Fruit fly (Drosophila melanogaster) whole organism, embryonic: ENCODE results near the gene Tengl3.

Source experiments
- Abd-B ChIP-seq: fragments of 200-800 bp; sonication (Bioruptor generic); optimal IDR thresholded peaks from 2 replicates; lab custom pipeline; 2018; ENCODE audit warnings: missing biosample characterization, mild to moderate bottlenecking, missing genetic modification characterization, moderate library complexity
- Antp ChIP-seq: fragments of 200-800 bp; sonication (Bioruptor generic); optimal IDR thresholded peaks from 3 replicates; lab custom pipeline; 2016; ENCODE audit warnings: missing biosample characterization, missing genetic modification characterization
- Awh ChIP-seq: fragments of 200-800 bp; sonication (Bioruptor generic); IDR thresholded peaks from 2 replicates; pipeline ENCODE4, ENCODE4 v1.3.6; 2022; ENCODE audit warnings: missing biosample characterization, missing genetic modification characterization
- B-H1 ChIP-seq: fragments of 200-800 bp; sonication (Bioruptor generic); IDR thresholded peaks from 3 replicates; pipeline ENCODE4 v1.3.6; 2022; ENCODE audit warnings: missing biosample characterization, missing genetic modification characterization
- B-H2 ChIP-seq: fragments of 200-800 bp; sonication (Bioruptor generic); optimal IDR thresholded peaks from 2 replicates; lab custom pipeline; 2018; ENCODE audit warnings: missing biosample characterization, mild to moderate bottlenecking, missing genetic modification characterization
- C15 ChIP-seq: fragments of 200-800 bp; sonication (Bioruptor generic); IDR thresholded peaks from 3 replicates; pipeline ENCODE4 v1.3.6; 2022; ENCODE audit warnings: missing biosample characterization, missing genetic modification characterization
- CG10431 ChIP-seq: fragments of 200-800 bp; sonication (Bioruptor generic); optimal IDR thresholded peaks from 3 replicates; lab custom pipeline; 2018; ENCODE audit warnings: missing biosample characterization, mild to moderate bottlenecking, missing genetic modification characterization
- CG11247 ChIP-seq: fragments of 200-800 bp; sonication (Bioruptor generic); IDR thresholded peaks from 2 replicates; pipeline ENCODE4 v1.3.6; 2022; ENCODE audit warnings: missing biosample characterization, missing genetic modification characterization
- CG11398 ChIP-seq: fragments of 200-800 bp; sonication (Bioruptor generic); optimal IDR thresholded peaks from 2 replicates; lab custom pipeline; 2016; ENCODE audit warnings: missing biosample characterization, missing genetic modification characterization
- CG14050 ChIP-seq: fragments of 200-800 bp; sonication (Bioruptor generic); IDR thresholded peaks from 3 replicates; pipeline ENCODE4 v1.3.6; 2022; ENCODE audit warnings: missing biosample characterization, missing genetic modification characterization
- CG14441 ChIP-seq: fragments of 200-800 bp; sonication (Bioruptor generic); IDR thresholded peaks from 2 replicates; pipeline ENCODE4 v1.3.6; 2022; ENCODE audit warnings: missing biosample characterization, missing genetic modification characterization
- CG14667 ChIP-seq: fragments of 200-800 bp; sonication (Bioruptor generic); IDR thresholded peaks from 2 replicates; pipeline ENCODE4 v1.3.6; 2022; ENCODE audit warnings: missing biosample characterization, missing genetic modification characterization
- CG1602 ChIP-seq: fragments of 200-800 bp; sonication (Bioruptor generic); optimal IDR thresholded peaks from 3 replicates; lab custom pipeline; 2016; ENCODE audit warnings: missing biosample characterization, missing genetic modification characterization
- CG17359 ChIP-seq: fragments of 200-800 bp; sonication (Bioruptor generic); optimal IDR thresholded peaks from 3 replicates; lab custom pipeline; 2018; ENCODE audit warnings: missing biosample characterization, mild to moderate bottlenecking, missing genetic modification characterization, moderate library complexity
- CG17829 ChIP-seq: fragments of 200-800 bp; optimal IDR thresholded peaks from 2 replicates; lab custom pipeline; 2019; ENCODE audit warnings: missing biosample characterization, mild to moderate bottlenecking, missing genetic modification characterization, moderate library complexity
- CG2120 ChIP-seq: fragments of 200-800 bp; sonication (Bioruptor generic); optimal IDR thresholded peaks from 3 replicates; lab custom pipeline; 2016; ENCODE audit warnings: missing biosample characterization, missing genetic modification characterization
- CG30403 ChIP-seq: fragments of 200-800 bp; sonication (Bioruptor generic); optimal IDR thresholded peaks from 3 replicates; lab custom pipeline; 2016; ENCODE audit warnings: missing biosample characterization, missing genetic modification characterization
- CG32532 ChIP-seq: fragments of 200-800 bp; sonication (Bioruptor generic); IDR thresholded peaks from 2 replicates; pipeline ENCODE4 v1.3.6; 2022; ENCODE audit warnings: missing biosample characterization, missing genetic modification characterization
- CG42726 ChIP-seq: fragments of 200-800 bp; sonication (Bioruptor generic); IDR thresholded peaks from 2 replicates; pipeline ENCODE4 v1.3.6; 2022; ENCODE audit warnings: missing biosample characterization, missing genetic modification characterization; ENCODE audit not compliant: partially characterized antibody
- CG4360 ChIP-seq: fragments of 200-800 bp; sonication (Bioruptor generic); IDR thresholded peaks from 2 replicates; pipeline ENCODE4 v1.3.6; 2022; ENCODE audit warnings: missing biosample characterization, missing genetic modification characterization
- CG6254 ChIP-seq: fragments of 200-800 bp; sonication (Bioruptor generic); optimal IDR thresholded peaks from 3 replicates; lab custom pipeline; 2017; ENCODE audit warnings: mild to moderate bottlenecking, missing biosample characterization, missing genetic modification reagents, missing genetic modification characterization
- CG8388 ChIP-seq: fragments of 200-800 bp; sonication (Bioruptor generic); optimal IDR thresholded peaks from 2 replicates; lab custom pipeline; 2019; ENCODE audit warnings: missing biosample characterization, mild to moderate bottlenecking, missing genetic modification characterization, moderate library complexity
- CG9609 ChIP-seq: fragments of 200-800 bp; sonication (Bioruptor generic); optimal IDR thresholded peaks from 3 replicates; lab custom pipeline; 2016; ENCODE audit warnings: missing biosample characterization, missing genetic modification characterization
- Dip3 ChIP-seq: fragments of 200-800 bp; sonication (Bioruptor generic); optimal IDR thresholded peaks from 3 replicates; lab custom pipeline; 2016; ENCODE audit warnings: missing biosample characterization, missing genetic modification characterization
- GATAe ChIP-seq: fragments of 200-800 bp; sonication (Bioruptor generic); conservative IDR thresholded peaks from 2 replicates; pipeline ENCODE4 v1.3.6; 2022; ENCODE audit warnings: missing biosample characterization, missing genetic modification characterization
- HmgD ChIP-seq: fragments of 200-800 bp; sonication (Bioruptor generic); optimal IDR thresholded peaks from 3 replicates; lab custom pipeline; 2016; ENCODE audit warnings: missing biosample characterization, missing genetic modification characterization
- HmgZ ChIP-seq: fragments of 200-800 bp; sonication (Bioruptor generic); optimal IDR thresholded peaks from 2 replicates; lab custom pipeline; 2018; ENCODE audit warnings: missing biosample characterization, mild to moderate bottlenecking, missing genetic modification characterization
- MTF-1 ChIP-seq: fragments of 200-800 bp; sonication (Bioruptor generic); optimal IDR thresholded peaks from 2 replicates; lab custom pipeline; 2018; ENCODE audit warnings: missing biosample characterization, mild to moderate bottlenecking, missing genetic modification characterization, borderline replicate concordance
- Mad ChIP-seq: fragments of 200-800 bp; sonication (Bioruptor generic); optimal IDR thresholded peaks from 2 replicates; lab custom pipeline; 2016; ENCODE audit warnings: missing biosample characterization, missing genetic modification characterization
- Mes4 ChIP-seq: fragments of 200-800 bp; sonication (Bioruptor generic); optimal IDR thresholded peaks from 2 replicates; lab custom pipeline; 2016; ENCODE audit warnings: missing biosample characterization, missing genetic modification characterization
- Poxn ChIP-seq: fragments of 200-800 bp; sonication (Bioruptor generic); IDR thresholded peaks from 2 replicates; pipeline ENCODE4 v1.3.6; 2022; ENCODE audit warnings: missing biosample characterization, missing genetic modification characterization
- Rfx ChIP-seq: fragments of 200-800 bp; sonication (Bioruptor generic); IDR thresholded peaks from 2 replicates; pipeline ENCODE4 v1.3.6; 2022; ENCODE audit warnings: missing biosample characterization, missing genetic modification characterization
- Scr ChIP-seq: fragments of 200-800 bp; sonication (Bioruptor generic); IDR thresholded peaks from 2 replicates; pipeline ENCODE4 v1.3.6; 2022; ENCODE audit warnings: missing biosample characterization, missing genetic modification characterization; ENCODE audit not compliant: partially characterized antibody
- Sox102F ChIP-seq: fragments of 200-800 bp; sonication (Bioruptor generic); optimal IDR thresholded peaks from 2 replicates; lab custom pipeline; 2018; ENCODE audit warnings: missing biosample characterization, mild to moderate bottlenecking, missing genetic modification characterization, moderate library complexity
- Spps ChIP-seq: fragments of 200-800 bp; sonication (Bioruptor generic); optimal IDR thresholded peaks from 2 replicates; lab custom pipeline; 2018; ENCODE audit warnings: missing biosample characterization, mild to moderate bottlenecking, missing genetic modification characterization
- ab ChIP-seq: fragments of 200-800 bp; sonication (Bioruptor generic); optimal IDR thresholded peaks from 2 replicates; lab custom pipeline; 2016; ENCODE audit warnings: missing biosample characterization, missing genetic modification characterization
- bsh ChIP-seq, 2 experiments: fragments of 200-800 bp; sonication (Bioruptor generic); optimal IDR thresholded peaks; 2 replicates each; lab custom pipeline; 2017 to 2018; ENCODE audit warnings: mild to moderate bottlenecking in 2 of 2, missing biosample characterization in 2 of 2, missing genetic modification characterization in 2 of 2, moderate library complexity in 1 of 2
- cad ChIP-seq: fragments of >200 bp; optimal IDR thresholded peaks from 2 replicates; lab custom pipeline; 2017; ENCODE audit warnings: missing biosample characterization, missing genetic modification characterization
- ci ChIP-seq: fragments of 200-800 bp; sonication (Bioruptor generic); IDR thresholded peaks from 3 replicates; pipeline ENCODE4 v1.3.6; 2022; ENCODE audit warnings: missing biosample characterization, missing genetic modification characterization
- dan ChIP-seq: fragments of 200-800 bp; sonication (Bioruptor generic); IDR thresholded peaks from 2 replicates; pipeline ENCODE4 v1.3.6; 2022; ENCODE audit warnings: missing biosample characterization, missing genetic modification characterization
- dmrt99B ChIP-seq: fragments of 200-800 bp; sonication (Bioruptor generic); optimal IDR thresholded peaks from 2 replicates; lab custom pipeline; 2018; ENCODE audit warnings: missing biosample characterization, mild to moderate bottlenecking, missing genetic modification characterization, moderate library complexity
- fd64A ChIP-seq: fragments of 200-800 bp; sonication (Bioruptor generic); optimal IDR thresholded peaks from 3 replicates; lab custom pipeline; 2018; ENCODE audit warnings: missing biosample characterization, mild to moderate bottlenecking, missing genetic modification characterization
- mirr ChIP-seq: fragments of 200-800 bp; sonication (Bioruptor generic); optimal IDR thresholded peaks from 3 replicates; lab custom pipeline; 2018; ENCODE audit warnings: missing biosample characterization, mild to moderate bottlenecking, missing genetic modification characterization
- onecut ChIP-seq: fragments of 200-800 bp; sonication (Bioruptor generic); IDR thresholded peaks from 2 replicates; pipeline ENCODE4 v1.3.6; 2022; ENCODE audit warnings: missing biosample characterization, missing genetic modification characterization
- pfk ChIP-seq: fragments of 200-800 bp; sonication (Bioruptor generic); optimal IDR thresholded peaks from 2 replicates; lab custom pipeline; 2018; ENCODE audit warnings: missing biosample characterization, mild to moderate bottlenecking, missing genetic modification characterization, moderate library complexity
- slp2 ChIP-seq: fragments of 200-800 bp; sonication (Bioruptor generic); optimal IDR thresholded peaks from 2 replicates; lab custom pipeline; 2016; ENCODE audit warnings: missing biosample characterization, missing genetic modification characterization
- ttk ChIP-seq: fragments of 200-800 bp; sonication (Bioruptor generic); IDR thresholded peaks from 2 replicates; pipeline ENCODE4 v2.1.2; 2022; ENCODE audit warnings: missing biosample characterization, missing genetic modification characterization
- tx ChIP-seq: fragments of 200-800 bp; sonication (Bioruptor generic); optimal IDR thresholded peaks from 2 replicates; lab custom pipeline; 2016; ENCODE audit warnings: missing biosample characterization, missing genetic modification characterization
- wek ChIP-seq: fragments of 200-800 bp; sonication (Bioruptor generic); optimal IDR thresholded peaks from 3 replicates; lab custom pipeline; 2018; ENCODE audit warnings: missing biosample characterization, mild to moderate bottlenecking, missing genetic modification characterization, moderate library complexity
- zf30C ChIP-seq: fragments of 200-800 bp; sonication (Bioruptor generic); optimal IDR thresholded peaks from 3 replicates; lab custom pipeline; 2018; ENCODE audit warnings: missing biosample characterization, mild to moderate bottlenecking, missing genetic modification characterization

Tengl3 gene

DNA sequence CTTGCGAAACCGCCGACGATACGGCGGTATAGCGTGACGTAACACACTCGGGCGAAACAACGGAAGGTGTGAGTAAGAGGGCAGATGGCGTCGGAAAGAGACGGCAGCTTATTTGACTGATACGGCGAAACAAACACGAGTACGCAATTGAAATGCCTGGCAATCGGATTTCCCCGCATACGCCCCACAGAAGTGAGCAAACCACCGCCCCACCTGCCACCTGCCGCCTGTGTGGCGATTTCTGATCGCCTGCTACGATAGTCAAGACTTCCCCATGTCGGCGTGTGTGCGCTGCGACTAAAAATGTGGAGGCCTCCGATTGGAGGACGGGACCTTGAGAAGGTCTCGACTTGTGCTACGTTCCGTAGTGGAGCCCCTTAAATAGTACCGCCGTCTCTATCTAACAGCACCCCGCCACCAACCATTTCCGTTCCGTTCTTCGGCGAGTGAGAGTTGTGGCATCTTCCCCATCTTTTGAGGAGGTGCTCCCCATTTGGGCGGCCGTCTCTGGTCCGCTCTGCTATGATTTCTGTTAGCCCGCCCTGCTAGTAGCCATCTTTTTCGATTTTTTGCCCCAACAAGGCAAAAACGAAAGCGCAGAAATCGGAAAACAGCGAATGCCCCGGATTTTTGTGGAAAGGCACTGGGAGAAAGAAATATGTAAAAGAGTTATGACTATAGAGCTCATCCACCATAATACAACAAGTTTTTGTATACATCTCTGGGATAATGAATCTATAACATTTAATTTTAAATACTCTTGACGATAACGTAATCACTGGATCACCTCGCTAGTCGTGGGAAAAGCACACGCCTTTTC is 39.2 kb downstream of the Tengl3 start (continued):
- TF ChIP-seq CG42726 (GFP tag; lab: Robert Waterston, UW): no peak
- TF ChIP-seq zf30C (GFP tag; lab: Kevin White, UChicago): peak; percentile 80
- TF ChIP-seq CG14050 (GFP tag; lab: Robert Waterston, UW): no peak
- peak; percentile 90 for TF ChIP-seq CG17359 (tag; lab: Kevin White, UChicago)
- TF ChIP-seq CG1602 (GFP tag; lab: Kevin White, UChicago): peak; percentile 86
- peak; percentile 80 for TF ChIP-seq tx
- TF ChIP-seq dan (GFP tag; lab: Robert Waterston, UW): no peak
- peak; percentile 84 for TF ChIP-seq CG17829 (tag; lab: Kevin White, UChicago)
- TF ChIP-seq HmgD (GFP tag; lab: Kevin White, UChicago): peak; percentile 44
- TF ChIP-seq Rfx: no peak
- peak; percentile 60 for TF ChIP-seq MTF-1
- no peak for TF ChIP-seq Scr
- TF ChIP-seq CG14441 (GFP tag; lab: Robert Waterston, UW): no peak
- TF ChIP-seq slp2 (GFP tag; lab: Kevin White, UChicago): peak; percentile 78
- TF ChIP-seq Dip3 (GFP tag; lab: Kevin White, UChicago): peak; percentile 89
- peak; percentile 89 for TF ChIP-seq CG9609
- TF ChIP-seq fd64A: peak; percentile 74
- peak; percentile 83 for TF ChIP-seq CG11398 (GFP tag; lab: Kevin White, UChicago)
- TF ChIP-seq C15: no peak
- no peak for TF ChIP-seq CG11247 (GFP tag; lab: Robert Waterston, UW)
- TF ChIP-seq CG2120: peak; percentile 89
- TF ChIP-seq Awh (GFP tag; lab: Robert Waterston, UW): no peak
- no peak for TF ChIP-seq ttk (GFP tag; lab: Robert Waterston, UW)
- TF ChIP-seq Abd-B (GFP tag; lab: Kevin White, UChicago): peak; percentile 80
- no peak for TF ChIP-seq CG32532
- no peak for TF ChIP-seq Poxn (GFP tag; lab: Robert Waterston, UW)
- no peak for TF ChIP-seq cad
- no peak for TF ChIP-seq B-H1 (GFP tag; lab: Robert Waterston, UW)
- peak; percentile 89 for TF ChIP-seq Sox102F (GFP tag; lab: Kevin White, UChicago)
- TF ChIP-seq wek (GFP tag; lab: Kevin White, UChicago): peak; percentile 32
- TF ChIP-seq GATAe: no peak
- TF ChIP-seq Mes4 (GFP tag; lab: Kevin White, UChicago): peak; percentile 85
- no peak for TF ChIP-seq CG14667
- peak; percentile 84 for TF ChIP-seq mirr (GFP tag; lab: Kevin White, UChicago)
- TF ChIP-seq onecut (GFP tag; lab: Robert Waterston, UW): peak; percentile 93
- TF ChIP-seq CG4360 (GFP tag; lab: Robert Waterston, UW): no peak
- peak; percentile 76 for TF ChIP-seq Mad
- TF ChIP-seq bsh (GFP tag; optimal IDR thresholded peaks at IDR 0.05; lab: Kevin White, UChicago): peak; percentile 96 to 97
- peak; percentile 28 for TF ChIP-seq B-H2 (GFP tag; lab: Kevin White, UChicago)
- TF ChIP-seq ab (GFP tag; lab: Kevin White, UChicago): peak; percentile 55
- peak; percentile 88 for TF ChIP-seq dmrt99B (tag; lab: Kevin White, UChicago)
- TF ChIP-seq Antp (GFP tag; lab: Kevin White, UChicago): peak; percentile 88
- peak; percentile 86 for TF ChIP-seq CG8388 (GFP tag; lab: Kevin White, UChicago)
- TF ChIP-seq CG6254: peak; percentile 76
- TF ChIP-seq ci (GFP tag; lab: Robert Waterston, UW): no peak
- peak; percentile 79 for TF ChIP-seq HmgZ (tag; lab: Kevin White, UChicago)
- TF ChIP-seq Spps (tag; lab: Kevin White, UChicago): peak; percentile 82
- peak; percentile 91 for TF ChIP-seq CG30403 (GFP tag; lab: Kevin White, UChicago)
- TF ChIP-seq CG10431 (GFP tag; lab: Kevin White, UChicago): peak; percentile 12
- TF ChIP-seq pfk: peak; percentile 51
